Worm (Caenorhabditis elegans): ENCODE measurements around the gene ttr-33.
A peak's percentile ranks its signal among the peaks of the same experiment; 100 is the strongest.

The ttr-33 gene

ce11 chrV:7811758-7812157 lies 26.0 kb downstream of the ttr-33 start, which contains the start of gene ZK742.4:
ZK742.4 (minus strand) TSS chrV:7811792.
- TF ChIP-seq zag-1 (tag; optimal IDR thresholded peaks at IDR 0.05) (no peak), egl-5 (tag; optimal IDR thresholded peaks at IDR 0.05) (no peak), nhr-43 (tag; optimal IDR thresholded peaks at IDR 0.05; ENCODE audit: poor library complexity, severe bottlenecking) (no peak), pha-4 (tag; optimal IDR thresholded peaks at IDR 0.05) (peak; percentile 55), sea-2 (GFP tag; optimal IDR thresholded peaks at IDR 0.05) (no peak)

- no peak for TF ChIP-seq nhr-11 (tag; optimal IDR thresholded peaks at IDR 0.05)
Measured at ce11 chrV:7810591-7810990, 27.1 kb downstream of the ttr-33 start.

- TF ChIP-seq elt-2 (tag; optimal IDR thresholded peaks at IDR 0.05) (peak; percentile 59), pqm-1 (tag; optimal IDR thresholded peaks at IDR 0.05) (peak; percentile 57), pha-4 (tag; optimal IDR thresholded peaks at IDR 0.05) (peak; percentile 31), elt-3 (tag; optimal IDR thresholded peaks at IDR 0.05) (no peak)
Measured at ce11 chrV:7809320-7810256, 28.1 kb downstream of the ttr-33 start, which contains the start of gene ZK742.3. ZK742.3 (minus strand) TSS chrV:7809912.

ce11 chrV:7808444-7808843 lies 29.3 kb downstream of the ttr-33 start:
- TF ChIP-seq eor-1 (tag; optimal IDR thresholded peaks at IDR 0.05) = no peak
- TF ChIP-seq tbx-2 (tag; optimal IDR thresholded peaks at IDR 0.05) = no peak
- no peak for TF ChIP-seq unc-62 (GFP tag; optimal IDR thresholded peaks at IDR 0.05)
- no peak for TF ChIP-seq fkh-2 (tag; optimal IDR thresholded peaks at IDR 0.05)

- TF ChIP-seq unc-62 (GFP tag; optimal IDR thresholded peaks at IDR 0.05) = no peak
- TF ChIP-seq lin-15B (tag; optimal IDR thresholded peaks at IDR 0.05) = no peak
- TF ChIP-seq hmg-11 (tag; optimal IDR thresholded peaks at IDR 0.05) = no peak
- TF ChIP-seq ama-1 (optimal IDR thresholded peaks at IDR 0.05) = peak; percentile 22
- no peak for TF ChIP-seq ZK546.5 (tag; optimal IDR thresholded peaks at IDR 0.05)
- no peak for TF ChIP-seq egl-27 (tag; optimal IDR thresholded peaks at IDR 0.05)
Measured at ce11 chrV:7806629-7807028, 31.1 kb downstream of the ttr-33 start.

ce11 chrV:7804801-7805163 lies 32.9 kb downstream of the ttr-33 start, which contains the start of gene xpo-1:
xpo-1 (plus strand) TSS chrV:7805064.
- TF ChIP-seq fkh-2 (tag; optimal IDR thresholded peaks at IDR 0.05) = no peak
- TF ChIP-seq nhr-25 (tag; optimal IDR thresholded peaks at IDR 0.05) = no peak
- TF ChIP-seq snpc-4 (tag; optimal IDR thresholded peaks at IDR 0.05) = no peak
- no peak for TF ChIP-seq ztf-4 (tag; optimal IDR thresholded peaks at IDR 0.05)
- TF ChIP-seq eor-1 (tag; optimal IDR thresholded peaks at IDR 0.05) = no peak
- TF ChIP-seq ceh-9 (tag; optimal IDR thresholded peaks at IDR 0.05) = no peak
- TF ChIP-seq nhr-67 (tag; optimal IDR thresholded peaks at IDR 0.05) = no peak
- TF ChIP-seq nhr-11 (tag; optimal IDR thresholded peaks at IDR 0.05) = no peak
- no peak for TF ChIP-seq nhr-237 (tag; optimal IDR thresholded peaks at IDR 0.05)
- TF ChIP-seq ama-1 (optimal IDR thresholded peaks at IDR 0.05) = no peak
- TF ChIP-seq egl-27 (tag; optimal IDR thresholded peaks at IDR 0.05) = no peak
- no peak for TF ChIP-seq fos-1 (tag; optimal IDR thresholded peaks at IDR 0.05)
- no peak for TF ChIP-seq unc-39 (tag; optimal IDR thresholded peaks at IDR 0.05)
- no peak for TF ChIP-seq elt-2 (tag; optimal IDR thresholded peaks at IDR 0.05)
- no peak for TF ChIP-seq lsy-12 (tag; optimal IDR thresholded peaks at IDR 0.05)

ce11 chrV:7804064-7804800 lies 33.5 kb downstream of the ttr-33 start, which contains the start of gene uvs-1:
uvs-1 (minus strand) TSS chrV:7804208.
- TF ChIP-seq elt-2 (tag; optimal IDR thresholded peaks at IDR 0.05) (peak; percentile 24), lsy-12 (tag; optimal IDR thresholded peaks at IDR 0.05) (no peak), R02D3.7 (tag; optimal IDR thresholded peaks at IDR 0.05) (no peak), nhr-25 (tag; optimal IDR thresholded peaks at IDR 0.05) (peak; percentile 56), pha-4 (tag; optimal IDR thresholded peaks at IDR 0.05) (peak; percentile 87), fos-1 (tag; optimal IDR thresholded peaks at IDR 0.05) (no peak), tbx-2 (tag; optimal IDR thresholded peaks at IDR 0.05) (no peak), nfya-1 (tag; optimal IDR thresholded peaks at IDR 0.05; ENCODE audit: insufficient read depth) (peak; percentile 64), nhr-23 (tag; optimal IDR thresholded peaks at IDR 0.05) (peak; percentile 25), eor-1 (tag; optimal IDR thresholded peaks at IDR 0.05) (no peak), lin-39 (tag; optimal IDR thresholded peaks at IDR 0.05) (peak; percentile 87), egl-27 (tag; optimal IDR thresholded peaks at IDR 0.05) (no peak), jun-1 (tag; optimal IDR thresholded peaks at IDR 0.05) (peak; percentile 18), ceh-28 (tag; optimal IDR thresholded peaks at IDR 0.05) (peak; percentile 56), pqm-1 (tag; optimal IDR thresholded peaks at IDR 0.05) (no peak), ztf-11 (tag; optimal IDR thresholded peaks at IDR 0.05) (no peak), nhr-67 (tag; optimal IDR thresholded peaks at IDR 0.05) (no peak), elt-1 (tag; optimal IDR thresholded peaks at IDR 0.05) (no peak), fkh-10 (GFP tag; optimal IDR thresholded peaks at IDR 0.05) (peak; percentile 42), daf-12 (tag; optimal IDR thresholded peaks at IDR 0.05) (no peak)

Measured in whole organism, L3 larva.